Worm (Caenorhabditis elegans): Measurements from ENCODE around the gene srab-9.

ce11 chrV:3155072-3155471 lies 14.0 kb upstream of the srab-9 start, which contains the start of gene srab-7:
- TF ChIP-seq mdl-1 (tag; optimal IDR thresholded peaks at IDR 0.05) (no peak), nhr-28 (tag; optimal IDR thresholded peaks at IDR 0.05) (no peak), ztf-11 (tag; optimal IDR thresholded peaks at IDR 0.05) (no peak), egl-27 (tag; optimal IDR thresholded peaks at IDR 0.05) (no peak), rnt-1 (tag; optimal IDR thresholded peaks at IDR 0.05) (no peak)

Data from whole organism, L1 larva.